Fruit fly (Drosophila melanogaster): ENCODE measurements around the gene CG31142.

The CG31142 gene

dm6 chr3R:23928950-23929602 is at the start of gene CG31142, which contains the start of the genes CG43998 and CG43999:
CG31142 (plus strand) TSS chr3R:23929243.
CG43998 (minus strand) TSS chr3R:23929000.
CG43999 (minus strand) TSS chr3R:23929000.
- TF ChIP-seq Mio (GFP tag; optimal IDR thresholded peaks at IDR 0.05), result no peak
- peak; percentile 0 for TF ChIP-seq HLH106 (tag; optimal IDR thresholded peaks at IDR 0.05)
- peak; percentile 73 for TF ChIP-seq woc (GFP tag; optimal IDR thresholded peaks at IDR 0.05)
- peak; percentile 4 for TF ChIP-seq rgr (GFP tag; optimal IDR thresholded peaks at IDR 0.05)
- no peak for TF ChIP-seq Dif (GFP tag; optimal IDR thresholded peaks at IDR 0.05; ENCODE audit: partially characterized antibody)

dm6 chr3R:23880280-23880679 is 48.8 kb upstream of the CG31142 start:
- TF ChIP-seq ey (GFP tag; optimal IDR thresholded peaks at IDR 0.05) (no peak), OdsH (GFP tag; optimal IDR thresholded peaks at IDR 0.05) (no peak), psq (GFP tag; optimal IDR thresholded peaks at IDR 0.05) (no peak), tai (GFP tag; optimal IDR thresholded peaks at IDR 0.05) (no peak)

- TF ChIP-seq fru (GFP tag; optimal IDR thresholded peaks at IDR 0.05) (peak; percentile 8), psq (GFP tag; optimal IDR thresholded peaks at IDR 0.05) (no peak), brk (GFP tag; optimal IDR thresholded peaks at IDR 0.05) (no peak), Dif (GFP tag; optimal IDR thresholded peaks at IDR 0.05; ENCODE audit: partially characterized antibody) (no peak), Rel (GFP tag; optimal IDR thresholded peaks at IDR 0.05) (no peak), Rel (tag; optimal IDR thresholded peaks at IDR 0.05) (no peak), usp (GFP tag; optimal IDR thresholded peaks at IDR 0.05) (no peak)
Observed at dm6 chr3R:23884088-23884727, 44.8 kb upstream of the CG31142 start.

DNA sequence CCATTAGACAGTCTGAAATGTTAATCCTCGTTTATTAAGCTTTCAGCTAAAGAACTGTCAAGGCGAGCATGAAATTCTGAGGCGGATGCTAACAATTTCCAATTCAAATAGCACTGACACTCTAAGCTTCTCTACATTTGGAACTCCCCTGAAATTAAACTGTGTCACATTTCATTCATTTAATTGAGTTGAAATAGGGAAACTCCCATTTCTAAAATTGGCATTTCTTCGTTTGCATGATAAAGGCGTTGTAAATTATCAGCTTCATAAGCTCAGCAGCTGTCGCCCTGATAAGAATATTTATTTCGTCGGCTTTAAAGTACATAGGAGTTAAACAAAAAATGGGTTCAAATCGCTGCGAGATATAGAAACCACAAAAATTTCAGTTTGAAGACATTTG is 43.9 kb upstream of the CG31142 start:
- no peak for TF ChIP-seq Rel (GFP tag; optimal IDR thresholded peaks at IDR 0.05)
- peak; percentile 99 for TF ChIP-seq Rel (tag; optimal IDR thresholded peaks at IDR 0.05)
- no peak for TF ChIP-seq dsf (GFP tag; optimal IDR thresholded peaks at IDR 0.05; ENCODE audit: borderline replicate concordance)
- TF ChIP-seq Hr83 (GFP tag; optimal IDR thresholded peaks at IDR 0.05; ENCODE audit: poor library complexity, severe bottlenecking), result no peak
- no peak for TF ChIP-seq Jra (GFP tag; optimal IDR thresholded peaks at IDR 0.05)
- TF ChIP-seq Mio (GFP tag; optimal IDR thresholded peaks at IDR 0.05), result no peak
- no peak for TF ChIP-seq br (GFP tag; optimal IDR thresholded peaks at IDR 0.05)

- TF ChIP-seq Hnf4 (GFP tag; optimal IDR thresholded peaks at IDR 0.05), result no peak
- TF ChIP-seq brk (GFP tag; optimal IDR thresholded peaks at IDR 0.05), result no peak
- no peak for TF ChIP-seq dmrt93B (GFP tag; optimal IDR thresholded peaks at IDR 0.05)
- no peak for TF ChIP-seq Mio (GFP tag; optimal IDR thresholded peaks at IDR 0.05)
- TF ChIP-seq lola (GFP tag; optimal IDR thresholded peaks at IDR 0.05), result no peak
- no peak for TF ChIP-seq h (GFP tag; optimal IDR thresholded peaks at IDR 0.05)
- TF ChIP-seq fru (GFP tag; optimal IDR thresholded peaks at IDR 0.05), result no peak
- no peak for TF ChIP-seq rgr (GFP tag; optimal IDR thresholded peaks at IDR 0.05)
- no peak for TF ChIP-seq Abd-B (GFP tag; optimal IDR thresholded peaks at IDR 0.05)
- TF ChIP-seq psq (GFP tag; optimal IDR thresholded peaks at IDR 0.05), result no peak
Observed at dm6 chr3R:23885660-23886059, 43.4 kb upstream of the CG31142 start.

DNA sequence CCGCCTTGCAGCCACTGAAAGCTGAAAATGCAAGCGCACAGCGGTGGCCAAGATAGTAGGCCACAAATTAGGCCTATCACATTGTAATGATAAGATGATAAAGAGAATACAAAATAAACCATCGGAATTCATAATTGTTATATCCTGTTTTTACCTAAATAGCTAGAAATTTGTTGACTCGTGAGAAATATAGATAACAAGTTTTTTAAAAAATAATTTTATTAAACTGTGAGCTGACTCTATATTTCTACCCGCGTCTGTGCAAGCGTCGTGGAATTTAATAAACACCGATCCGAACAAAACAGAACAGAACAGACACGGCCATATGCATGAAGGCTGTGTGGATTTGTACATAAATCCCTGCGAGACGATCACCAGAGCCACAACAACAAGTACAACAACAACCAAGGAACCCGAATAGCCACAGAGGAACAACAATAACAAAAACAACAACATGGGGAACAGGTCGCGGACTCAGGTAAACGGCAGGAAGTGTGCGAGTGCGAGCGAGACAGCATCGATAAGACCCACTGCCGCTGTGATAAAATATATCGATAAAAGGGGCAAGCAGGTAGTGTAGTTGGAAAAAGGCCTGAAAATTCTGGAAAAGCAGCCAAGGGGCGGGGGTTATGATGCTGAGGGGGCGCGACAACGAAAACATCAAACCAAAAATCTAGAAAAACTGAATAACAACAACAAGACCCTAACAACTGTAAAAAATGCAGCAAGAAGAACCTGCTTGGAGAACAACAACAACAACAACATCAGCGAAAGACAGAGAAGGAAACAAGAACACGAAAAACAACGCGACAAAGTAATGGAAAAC is 42.6 kb upstream of the CG31142 start:
- peak; percentile 85 for TF ChIP-seq tai (GFP tag; optimal IDR thresholded peaks at IDR 0.05)
- peak; percentile 95 for TF ChIP-seq rgr (GFP tag; optimal IDR thresholded peaks at IDR 0.05)
- peak; percentile 48 to 94 for TF ChIP-seq foxo (GFP tag; optimal IDR thresholded peaks at IDR 0.05)
- TF ChIP-seq fru (GFP tag; optimal IDR thresholded peaks at IDR 0.05), result peak; percentile 96
- TF ChIP-seq pan (optimal IDR thresholded peaks at IDR 0.05), result no peak
- TF ChIP-seq usp (GFP tag; optimal IDR thresholded peaks at IDR 0.05), result no peak
- TF ChIP-seq sage (GFP tag; optimal IDR thresholded peaks at IDR 0.05), result peak; percentile 91
- no peak for TF ChIP-seq Hr83 (GFP tag; optimal IDR thresholded peaks at IDR 0.05; ENCODE audit: poor library complexity, severe bottlenecking)
- no peak for TF ChIP-seq GATAd (GFP tag; optimal IDR thresholded peaks at IDR 0.05)
- peak; percentile 97 for TF ChIP-seq woc (GFP tag; optimal IDR thresholded peaks at IDR 0.05)
- peak; percentile 67 for TF ChIP-seq Jra (GFP tag; optimal IDR thresholded peaks at IDR 0.05)
- no peak for TF ChIP-seq Hr78 (GFP tag; optimal IDR thresholded peaks at IDR 0.05)
- peak; percentile 91 for TF ChIP-seq psq (GFP tag; optimal IDR thresholded peaks at IDR 0.05)
- peak; percentile 87 for TF ChIP-seq CG9705 (GFP tag; optimal IDR thresholded peaks at IDR 0.05)
- TF ChIP-seq Dif (GFP tag; optimal IDR thresholded peaks at IDR 0.05; ENCODE audit: partially characterized antibody), result no peak
- peak; percentile 80 for TF ChIP-seq CrebA (GFP tag; optimal IDR thresholded peaks at IDR 0.05; ENCODE audit: borderline replicate concordance)
- peak; percentile 81 for TF ChIP-seq Rel (GFP tag; optimal IDR thresholded peaks at IDR 0.05)
- TF ChIP-seq Rel (tag; optimal IDR thresholded peaks at IDR 0.05), result peak; percentile 65
- TF ChIP-seq CG32264 (GFP tag; optimal IDR thresholded peaks at IDR 0.05), result peak; percentile 84
- TF ChIP-seq OdsH (GFP tag; optimal IDR thresholded peaks at IDR 0.05), result peak; percentile 96
- TF ChIP-seq dmrt93B (GFP tag; optimal IDR thresholded peaks at IDR 0.05), result peak; percentile 88
- TF ChIP-seq Dfd (GFP tag; optimal IDR thresholded peaks at IDR 0.05), result no peak
- TF ChIP-seq Sp1 (GFP tag; optimal IDR thresholded peaks at IDR 0.05), result peak; percentile 95
- no peak for TF ChIP-seq N (GFP tag; optimal IDR thresholded peaks at IDR 0.05)
- no peak for TF ChIP-seq Myc (optimal IDR thresholded peaks at IDR 0.05)
